Fruit fly (Drosophila melanogaster) whole organism, embryonic: Measurements from ENCODE around the gene CG5850.

Source experiments
- Asciz ChIP-seq: fragments of 200-800 bp; sonication (Bioruptor generic); optimal IDR thresholded peaks from 2 replicates; lab custom pipeline; 2017; ENCODE audit warnings: missing biosample characterization, mild to moderate bottlenecking, missing genetic modification characterization, missing genetic modification reagents
- B-H2 ChIP-seq: fragments of 200-800 bp; sonication (Bioruptor generic); optimal IDR thresholded peaks from 2 replicates; lab custom pipeline; 2018; ENCODE audit warnings: missing biosample characterization, mild to moderate bottlenecking, missing genetic modification characterization
- Bdp1 ChIP-seq: fragments of 200-800 bp; sonication (Bioruptor generic); optimal IDR thresholded peaks from 3 replicates; lab custom pipeline; 2016; ENCODE audit warnings: missing biosample characterization, missing genetic modification characterization
- CG10565 ChIP-seq: fragments of 200-800 bp; sonication (Bioruptor generic); optimal IDR thresholded peaks from 3 replicates; lab custom pipeline; 2016; ENCODE audit warnings: missing biosample characterization, mild to moderate bottlenecking, missing genetic modification characterization
- CG10979 ChIP-seq: fragments of 200-800 bp; sonication (Bioruptor generic); optimal IDR thresholded peaks from 2 replicates; lab custom pipeline; 2018; ENCODE audit warnings: missing biosample characterization, mild to moderate bottlenecking, missing genetic modification characterization, moderate library complexity
- CG12155 ChIP-seq: fragments of 200-800 bp; sonication (Bioruptor generic); optimal IDR thresholded peaks from 3 replicates; lab custom pipeline; 2016; ENCODE audit warnings: missing biosample characterization, missing genetic modification characterization
- CG12236 ChIP-seq: fragments of 200-800 bp; sonication (Bioruptor generic); optimal IDR thresholded peaks from 2 replicates; lab custom pipeline; 2016; ENCODE audit warnings: missing biosample characterization, missing genetic modification characterization
- CG14014 ChIP-seq: fragments of 200-800 bp; sonication (Bioruptor generic); IDR thresholded peaks from 2 replicates; pipeline ENCODE4 v1.3.6; 2022; ENCODE audit warnings: missing biosample characterization, missing genetic modification characterization
- CG14441 ChIP-seq: fragments of 200-800 bp; sonication (Bioruptor generic); IDR thresholded peaks from 2 replicates; pipeline ENCODE4 v1.3.6; 2022; ENCODE audit warnings: missing biosample characterization, missing genetic modification characterization
- CG15479 ChIP-seq: fragments of 200-800 bp; sonication (Bioruptor generic); optimal IDR thresholded peaks from 3 replicates; lab custom pipeline; 2019; ENCODE audit warnings: missing biosample characterization, mild to moderate bottlenecking, missing genetic modification characterization, moderate library complexity
- CG15601 ChIP-seq: fragments of 200-800 bp; sonication (Bioruptor generic); optimal IDR thresholded peaks from 3 replicates; lab custom pipeline; 2019; ENCODE audit warnings: missing biosample characterization, mild to moderate bottlenecking, missing genetic modification characterization, moderate library complexity
- CG1603 ChIP-seq: fragments of 200-800 bp; sonication (Bioruptor generic); optimal IDR thresholded peaks from 2 replicates; lab custom pipeline; 2019; ENCODE audit warnings: missing biosample characterization, mild to moderate bottlenecking, missing genetic modification characterization, moderate library complexity
- CG17328 ChIP-seq: fragments of 200-800 bp; sonication (Bioruptor generic); IDR thresholded peaks from 2 replicates; pipeline ENCODE4 v1.3.6; 2022; ENCODE audit warnings: missing biosample characterization, missing genetic modification characterization
- CG18011 ChIP-seq: fragments of 200-800 bp; sonication (Bioruptor generic); optimal IDR thresholded peaks from 2 replicates; lab custom pipeline; 2017; ENCODE audit warnings: missing biosample characterization, missing genetic modification characterization, mild to moderate bottlenecking, moderate library complexity, missing genotype
- CG18262 ChIP-seq: fragments of 200-800 bp; optimal IDR thresholded peaks from 3 replicates; lab custom pipeline; 2019; ENCODE audit warnings: missing biosample characterization, mild to moderate bottlenecking, missing genetic modification characterization, moderate library complexity
- CG30020 ChIP-seq: fragments of 200-800 bp; optimal IDR thresholded peaks from 2 replicates; lab custom pipeline; 2019; ENCODE audit warnings: missing biosample characterization, mild to moderate bottlenecking, missing genetic modification characterization, moderate library complexity
- CG32767 ChIP-seq: fragments of 200-800 bp; sonication (Bioruptor generic); IDR thresholded peaks from 2 replicates; pipeline ENCODE4 v1.3.6; 2022; ENCODE audit warnings: missing biosample characterization, missing genetic modification characterization
- CG6654 ChIP-seq: fragments of 200-800 bp; sonication (Bioruptor generic); optimal IDR thresholded peaks from 2 replicates; lab custom pipeline; 2017; ENCODE audit warnings: missing biosample characterization, mild to moderate bottlenecking, missing genetic modification characterization
- CG6791 ChIP-seq: fragments of 200-800 bp; sonication (Bioruptor generic); IDR thresholded peaks from 3 replicates; pipeline ENCODE4 v1.3.6; 2022; ENCODE audit warnings: missing biosample characterization, missing genetic modification characterization; ENCODE audit not compliant: partially characterized antibody
- CG7987 ChIP-seq: fragments of 200-800 bp; sonication (Bioruptor generic); optimal IDR thresholded peaks from 2 replicates; lab custom pipeline; 2018; ENCODE audit warnings: missing biosample characterization, mild to moderate bottlenecking, missing genetic modification characterization, moderate library complexity
- CG9817 ChIP-seq: fragments of 200-800 bp; sonication (Bioruptor generic); optimal IDR thresholded peaks from 2 replicates; lab custom pipeline; 2018; ENCODE audit warnings: missing biosample characterization, mild to moderate bottlenecking, missing genetic modification characterization, moderate library complexity
- Chrac-16 ChIP-seq: fragments of 200-800 bp; sonication (Bioruptor generic); optimal IDR thresholded peaks from 3 replicates; lab custom pipeline; 2016; ENCODE audit warnings: missing biosample characterization, missing genetic modification characterization
- CoRest ChIP-seq: fragments of 200-800 bp; sonication (Bioruptor generic); optimal IDR thresholded peaks from 3 replicates; lab custom pipeline; 2018; ENCODE audit warnings: missing biosample characterization, mild to moderate bottlenecking, missing genetic modification characterization, moderate library complexity
- ERR ChIP-seq: fragments of 200-800 bp; sonication (Bioruptor generic); optimal IDR thresholded peaks from 2 replicates; lab custom pipeline; 2016; ENCODE audit warnings: missing biosample characterization, missing genetic modification characterization
- HHEX ChIP-seq: fragments of 200-800 bp; sonication (Bioruptor generic); optimal IDR thresholded peaks from 3 replicates; lab custom pipeline; 2017; ENCODE audit warnings: missing biosample characterization, mild to moderate bottlenecking, missing genetic modification characterization, missing genetic modification reagents
- Hmx ChIP-seq: fragments of 200-800 bp; sonication (Bioruptor generic); optimal IDR thresholded peaks from 2 replicates; lab custom pipeline; 2016; ENCODE audit warnings: missing biosample characterization, missing genetic modification characterization
- Hr51 ChIP-seq, 2 experiments: fragments of 200-800 bp; sonication (Bioruptor generic); optimal IDR thresholded peaks; 2 replicates in 1 of 2; 3 replicates in 1 of 2; lab custom pipeline; 2016 to 2018; ENCODE audit warnings: missing biosample characterization in 2 of 2, missing genetic modification characterization in 2 of 2, mild to moderate bottlenecking in 1 of 2, moderate library complexity in 1 of 2
- NC2β ChIP-seq: fragments of 200-800 bp; sonication (Bioruptor generic); optimal IDR thresholded peaks from 2 replicates; lab custom pipeline; 2016; ENCODE audit warnings: missing biosample characterization, missing genetic modification characterization
- Oli ChIP-seq: fragments of 200-800 bp; sonication (Bioruptor generic); optimal IDR thresholded peaks from 2 replicates; lab custom pipeline; 2018; ENCODE audit warnings: missing biosample characterization, mild to moderate bottlenecking, missing genetic modification characterization, moderate library complexity
- Pdp1 ChIP-seq, 2 experiments: fragments of 200-800 bp; sonication (Bioruptor generic); optimal IDR thresholded peaks; 3 replicates each; lab custom pipeline; 2016; ENCODE audit warnings: missing biosample characterization in 2 of 2, missing genetic modification characterization in 2 of 2, mild to moderate bottlenecking in 1 of 2, moderate library complexity in 1 of 2
- Rx ChIP-seq: fragments of 200-800 bp; sonication (Bioruptor generic); IDR thresholded peaks from 2 replicates; pipeline ENCODE4 v1.3.6; 2022; ENCODE audit warnings: missing biosample characterization, missing genetic modification characterization
- Spps ChIP-seq: fragments of 200-800 bp; sonication (Bioruptor generic); optimal IDR thresholded peaks from 2 replicates; lab custom pipeline; 2018; ENCODE audit warnings: missing biosample characterization, mild to moderate bottlenecking, missing genetic modification characterization
- ap ChIP-seq: fragments of 200-800 bp; sonication (Bioruptor generic); IDR thresholded peaks from 2 replicates; pipeline ENCODE4 v1.3.6; 2022; ENCODE audit warnings: missing biosample characterization, missing genetic modification characterization
- az2 ChIP-seq: fragments of 200-800 bp; sonication (Bioruptor generic); optimal IDR thresholded peaks from 3 replicates; lab custom pipeline; 2016; ENCODE audit warnings: missing biosample characterization, missing genetic modification characterization
- chif ChIP-seq, 2 experiments: fragments of 200-800 bp; sonication (Bioruptor generic); optimal IDR thresholded peaks; 3 replicates each; lab custom pipeline; 2016; ENCODE audit warnings: missing biosample characterization in 2 of 2, missing genetic modification characterization in 2 of 2
- chinmo ChIP-seq: fragments of 200-800 bp; sonication (Bioruptor generic); IDR thresholded peaks from 4 replicates; pipeline ENCODE4 v1.3.6; 2022; ENCODE audit warnings: missing biosample characterization, missing genetic modification characterization; ENCODE audit not compliant: partially characterized antibody
- crp ChIP-seq, 2 experiments: fragments of 200-800 bp; sonication (Bioruptor generic); optimal IDR thresholded peaks; 2 replicates in 1 of 2; 3 replicates in 1 of 2; lab custom pipeline; 2017; ENCODE audit warnings: missing biosample characterization in 2 of 2, missing genetic modification characterization in 2 of 2, mild to moderate bottlenecking in 1 of 2, moderate library complexity in 1 of 2
- disco-r ChIP-seq: fragments of 200-800 bp; sonication (Bioruptor generic); optimal IDR thresholded peaks from 2 replicates; lab custom pipeline; 2016; ENCODE audit warnings: missing biosample characterization, missing genetic modification characterization
- dpn ChIP-seq, 2 experiments: fragments of 200-800 bp; sonication (Bioruptor generic); optimal IDR thresholded peaks; 3 replicates each; lab custom pipeline; 2016; ENCODE audit warnings: missing biosample characterization in 2 of 2, missing genetic modification characterization in 2 of 2
- fu2 ChIP-seq: fragments of 200-800 bp; sonication (Bioruptor generic); optimal IDR thresholded peaks from 2 replicates; lab custom pipeline; 2016; ENCODE audit warnings: missing biosample characterization, missing genetic modification characterization
- hth ChIP-seq: fragments of >200 bp; optimal IDR thresholded peaks from 2 replicates; lab custom pipeline; 2017; ENCODE audit warnings: inconsistent platforms
- ind ChIP-seq: fragments of 200-800 bp; sonication (Bioruptor generic); optimal IDR thresholded peaks from 3 replicates; lab custom pipeline; 2016; ENCODE audit warnings: missing biosample characterization, missing genetic modification characterization
- maf-S ChIP-seq: fragments of 200-800 bp; sonication (Bioruptor generic); optimal IDR thresholded peaks from 2 replicates; lab custom pipeline; 2016; ENCODE audit warnings: missing biosample characterization, missing genetic modification characterization
- otp ChIP-seq: fragments of 200-800 bp; sonication (Bioruptor generic); IDR thresholded peaks from 3 replicates; pipeline ENCODE4, ENCODE4 v1.3.6; 2022; ENCODE audit warnings: missing biosample characterization, missing genetic modification characterization
- pan ChIP-seq, 4 experiments: fragments of >200 bp in 3 of 4; fragments of 200-800 bp in 1 of 4; sonication (Bioruptor generic) in 1 of 4; optimal IDR thresholded peaks in 3 of 4; IDR thresholded peaks in 1 of 4; 2 replicates each; pipeline versions ENCODE4 v1.3.6 to Lab custom; 2017 to 2022; ENCODE audit warnings: missing biosample characterization in 2 of 4, missing genetic modification characterization in 2 of 4, mixed read lengths in 1 of 4
- sc ChIP-seq, 3 experiments: fragments of >200 bp in 2 of 3; fragments of 200-800 bp in 1 of 3; sonication (Bioruptor generic) in 1 of 3; optimal IDR thresholded peaks; 2 replicates in 2 of 3; 3 replicates in 1 of 3; lab custom pipeline; 2017; ENCODE audit warnings: mild to moderate bottlenecking in 1 of 3, missing biosample characterization in 1 of 3, missing genetic modification characterization in 1 of 3, missing genetic modification reagents in 1 of 3
- shn ChIP-seq: fragments of 200-800 bp; sonication (Bioruptor generic); optimal IDR thresholded peaks from 3 replicates; lab custom pipeline; 2016; ENCODE audit warnings: missing biosample characterization, missing genetic modification characterization
- sug ChIP-seq: fragments of 200-800 bp; optimal IDR thresholded peaks from 2 replicates; lab custom pipeline; 2019; ENCODE audit warnings: missing biosample characterization, mild to moderate bottlenecking, missing genetic modification characterization, moderate library complexity

Gene CG5850

DNA sequence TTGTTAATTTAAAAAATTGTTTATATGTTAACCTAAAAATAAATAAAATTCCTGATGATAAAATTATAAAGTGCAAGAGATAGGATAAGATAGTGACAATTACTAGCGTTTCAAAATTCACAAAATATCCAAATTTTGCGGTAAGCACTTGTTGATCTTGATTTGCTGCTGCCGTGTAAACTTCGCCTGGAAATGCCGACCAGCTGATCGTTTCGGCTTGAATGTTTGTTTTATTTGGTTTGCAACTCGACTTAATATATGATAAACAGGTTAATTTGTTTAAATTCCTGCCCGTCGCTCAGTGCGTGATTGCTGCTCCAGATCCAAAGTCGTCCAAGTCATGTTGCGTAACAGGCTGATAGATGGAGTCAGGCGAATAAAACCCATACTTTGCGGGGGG lies 42.3 kb downstream of the CG5850 start, which contains the start of gene CG4592 (continued):
- TF ChIP-seq CG6654 = peak; percentile 22
- peak; percentile 64 for TF ChIP-seq CoRest (tag; lab: Kevin White, UChicago)
- peak; percentile 25 for TF ChIP-seq Hmx (GFP tag; lab: Kevin White, UChicago)
- peak; percentile 40 for TF ChIP-seq CG9817 (tag; lab: Kevin White, UChicago)
- TF ChIP-seq CG14441 = peak; percentile 53; the same call in 1 of the 2 replicates
- peak; percentile 73 for TF ChIP-seq CG10979 (tag; lab: Kevin White, UChicago)
- no peak for TF ChIP-seq hth (lab: Kevin White, UChicago)
- TF ChIP-seq maf-S (GFP tag; lab: Kevin White, UChicago) = peak; percentile 44
- TF ChIP-seq sug = peak; percentile 94
- no peak for TF ChIP-seq ERR
- peak; percentile 33 for TF ChIP-seq CG30020 (tag; lab: Kevin White, UChicago)
- TF ChIP-seq chif (GFP tag; optimal IDR thresholded peaks at IDR 0.05; lab: Kevin White, UChicago) = peak; percentile 4 to 42
- TF ChIP-seq dpn (GFP tag; optimal IDR thresholded peaks at IDR 0.05; lab: Kevin White, UChicago) = peak; percentile 24 to 50
- TF ChIP-seq B-H2 (GFP tag; lab: Kevin White, UChicago) = peak; percentile 52
- peak; percentile 60 to 71 for TF ChIP-seq Pdp1 (GFP tag; optimal IDR thresholded peaks at IDR 0.05; lab: Kevin White, UChicago)
- no peak for TF ChIP-seq shn (GFP tag; lab: Kevin White, UChicago)
- peak; percentile 30 for TF ChIP-seq az2 (GFP tag; lab: Kevin White, UChicago)
- no peak for TF ChIP-seq CG15479 (GFP tag; lab: Kevin White, UChicago)
- TF ChIP-seq Hr51 (GFP tag; optimal IDR thresholded peaks at IDR 0.05; lab: Kevin White, UChicago) = no peak
- TF ChIP-seq HHEX (GFP tag; lab: Kevin White, UChicago) = peak; percentile 34
- TF ChIP-seq ind (GFP tag; lab: Kevin White, UChicago) = peak; percentile 27
- peak; percentile 18 for TF ChIP-seq Bdp1 (GFP tag; lab: Kevin White, UChicago)
- peak; percentile 33 for TF ChIP-seq Oli (tag; lab: Kevin White, UChicago)
- TF ChIP-seq crp (GFP tag; optimal IDR thresholded peaks at IDR 0.05; lab: Kevin White, UChicago) = peak; percentile 69 to 92
- TF ChIP-seq CG32767 (GFP tag; lab: Robert Waterston, UW) = peak; percentile 56; the same call in 1 of the 2 replicates
- TF ChIP-seq CG12236 (GFP tag; lab: Kevin White, UChicago) = no peak
- TF ChIP-seq CG6791 (GFP tag; lab: Robert Waterston, UW) = no peak
- TF ChIP-seq CG17328 (GFP tag; lab: Robert Waterston, UW) = 0 out of 2 replicates have a peak, but pooled peaks have one; percentile 32
- TF ChIP-seq CG12155 (GFP tag; lab: Kevin White, UChicago) = peak; percentile 53
- no peak for TF ChIP-seq sc (optimal IDR thresholded peaks at IDR 0.05; lab: Kevin White, UChicago)
- TF ChIP-seq sc (GFP tag; optimal IDR thresholded peaks at IDR 0.05; lab: Kevin White, UChicago) = no peak
- peak; percentile 67; the same call in 1 of the 2 replicates for TF ChIP-seq CG14014 (GFP tag; lab: Robert Waterston, UW)
- TF ChIP-seq CG7987 (GFP tag; lab: Kevin White, UChicago) = peak; percentile 78
- peak; percentile 53 for TF ChIP-seq Asciz (GFP tag; lab: Kevin White, UChicago)
- TF ChIP-seq CG10565 (GFP tag; lab: Kevin White, UChicago) = no peak
- peak; percentile 22 for TF ChIP-seq Spps (tag; lab: Kevin White, UChicago)
- TF ChIP-seq disco-r (GFP tag; lab: Kevin White, UChicago) = no peak
- peak; percentile 26 for TF ChIP-seq CG18011 (GFP tag; lab: Kevin White, UChicago)
- peak; percentile 67 for TF ChIP-seq CG1603 (tag; lab: Kevin White, UChicago)
- 0 out of 2 replicates have a peak, but pooled peaks have one; percentile 21 for TF ChIP-seq ap (GFP tag; lab: Robert Waterston, UW)
- no peak for TF ChIP-seq pan (optimal IDR thresholded peaks at IDR 0.05; lab: Kevin White, UChicago)
- TF ChIP-seq pan (GFP tag; optimal IDR thresholded peaks at IDR 0.05 in 1 of 2, IDR thresholded peaks at IDR 0.05 in 1 of 2) = peak in 1 of 2 experiments; percentile 73
- no peak for TF ChIP-seq CG15601
- TF ChIP-seq chinmo (GFP tag; lab: Robert Waterston, UW) = no peak
- no peak for TF ChIP-seq fu2 (GFP tag; lab: Kevin White, UChicago)
- TF ChIP-seq NC2β = peak; percentile 25
- TF ChIP-seq otp (GFP tag; lab: Robert Waterston, UW) = peak; percentile 67; the same call in 1 of the 3 replicates
- peak; percentile 44 for TF ChIP-seq Rx (GFP tag; lab: Robert Waterston, UW)
- TF ChIP-seq Chrac-16 (GFP tag; lab: Kevin White, UChicago) = peak; percentile 10
- TF ChIP-seq CG18262 (tag; lab: Kevin White, UChicago) = no peak
